Worm (Caenorhabditis elegans) whole organism, L1 larva: Measurements from ENCODE around the gene F11G11.13.

ENCODE experiments used
- C04F5.9 ChIP-seq: sonication (generic microtip); optimal IDR thresholded peaks from 2 replicates; lab custom pipeline; 2016; ENCODE audit warnings: missing genetic modification characterization, missing compliant biosample characterization
- F16B12.6 ChIP-seq: fragments of 150-350 bp; optimal IDR thresholded peaks from 2 replicates; lab custom pipeline; 2014; ENCODE audit warnings: missing biosample characterization, missing genetic modification characterization
- Y116A8C.19 ChIP-seq: sonication (generic microtip); optimal IDR thresholded peaks from 2 replicates; lab custom pipeline; 2016; ENCODE audit warnings: missing compliant biosample characterization, missing genetic modification characterization, borderline replicate concordance
- ama-1 ChIP-seq: fragments of 150-350 bp; optimal IDR thresholded peaks from 2 replicates; lab custom pipeline; 2014
- ceh-63 ChIP-seq: fragments of 200-800 bp; sonication (Bioruptor generic); optimal IDR thresholded peaks from 2 replicates; lab custom pipeline; 2018; ENCODE audit warnings: mild to moderate bottlenecking, missing genetic modification characterization, missing compliant biosample characterization
- ceh-82 ChIP-seq, 3 experiments: fragments of 150-350 bp in 1 of 3; sonication (generic microtip) in 2 of 3; optimal IDR thresholded peaks; 2 replicates each; lab custom pipeline; 2014 to 2017; ENCODE audit warnings: missing biosample characterization in 3 of 3, missing genetic modification characterization in 3 of 3
- dpl-1 ChIP-seq, 3 experiments: fragments of 150-350 bp in 2 of 3; sonication (generic microtip) in 1 of 3; optimal IDR thresholded peaks; 2 replicates each; lab custom pipeline; 2014 to 2017; ENCODE audit warnings: missing biosample characterization in 3 of 3, missing genetic modification characterization in 3 of 3, missing genetic modification reagents in 3 of 3
- dsc-1 ChIP-seq: sonication (generic microtip); optimal IDR thresholded peaks from 2 replicates; lab custom pipeline; 2016; ENCODE audit warnings: mild to moderate bottlenecking, missing genetic modification characterization, missing compliant biosample characterization
- efl-1 ChIP-seq, 4 experiments: fragments of 150-350 bp; optimal IDR thresholded peaks in 3 of 4; peaks in 1 of 4; 1 replicate in 1 of 4; 2 replicates in 3 of 4; lab custom pipeline; 2014; ENCODE audit warnings: missing biosample characterization in 2 of 4, missing genetic modification characterization in 2 of 4, missing genetic modification reagents in 2 of 4
- egl-27 ChIP-seq, 2 experiments: fragments of 150-350 bp in 1 of 2; sonication (generic microtip); optimal IDR thresholded peaks; 3 replicates each; lab custom pipeline; 2017 to 2018; ENCODE audit warnings: missing biosample characterization in 2 of 2, missing genetic modification characterization in 2 of 2, missing genetic modification reagents in 2 of 2
- elt-2 ChIP-seq: sonication (generic microtip); optimal IDR thresholded peaks from 2 replicates; lab custom pipeline; 2016; ENCODE audit warnings: missing genetic modification characterization, mild to moderate bottlenecking, inconsistent platforms, missing compliant biosample characterization, missing genetic modification reagents
- fkh-10 ChIP-seq: sonication (generic microtip); optimal IDR thresholded peaks from 2 replicates; lab custom pipeline; 2017; ENCODE audit warnings: missing biosample characterization, missing genetic modification reagents, missing genetic modification characterization
- fkh-8 ChIP-seq: sonication (generic microtip); optimal IDR thresholded peaks from 2 replicates; lab custom pipeline; 2016; ENCODE audit warnings: mild to moderate bottlenecking, missing genetic modification characterization, missing compliant biosample characterization
- grh-1 ChIP-seq: fragments of 200-800 bp; sonication (Bioruptor generic); IDR thresholded peaks from 2 replicates; pipeline ENCODE4 v1.3.6; 2022; ENCODE audit warnings: missing genetic modification reagents, missing genetic modification characterization, missing compliant biosample characterization
- hpl-2 ChIP-seq: fragments of 150-350 bp; optimal IDR thresholded peaks from 2 replicates; lab custom pipeline; 2014; ENCODE audit warnings: missing biosample characterization, missing genetic modification reagents, missing genetic modification characterization
- irx-1 ChIP-seq: sonication (generic microtip); optimal IDR thresholded peaks from 2 replicates; lab custom pipeline; 2016; ENCODE audit warnings: missing genetic modification characterization, missing compliant biosample characterization
- jun-1 ChIP-seq: fragments of 150-350 bp; optimal IDR thresholded peaks from 2 replicates; lab custom pipeline; 2014; ENCODE audit warnings: missing biosample characterization, missing genetic modification reagents, missing genetic modification characterization
- lin-15B ChIP-seq: fragments of 150-350 bp; sonication (generic microtip); optimal IDR thresholded peaks from 3 replicates; lab custom pipeline; 2014; ENCODE audit warnings: missing biosample characterization, missing genetic modification characterization
- lin-39 ChIP-seq: fragments of 150-350 bp; optimal IDR thresholded peaks from 2 replicates; lab custom pipeline; 2014; ENCODE audit warnings: missing biosample characterization, missing genetic modification reagents, missing genetic modification characterization
- lsy-2 ChIP-seq, 2 experiments: fragments of 150-350 bp; optimal IDR thresholded peaks; 2 replicates each; lab custom pipeline; 2014; ENCODE audit warnings: missing biosample characterization in 2 of 2, missing genetic modification characterization in 2 of 2
- mdl-1 ChIP-seq, 2 experiments: fragments of 150-350 bp; optimal IDR thresholded peaks; 2 replicates each; lab custom pipeline; 2014 to 2017; ENCODE audit warnings: missing biosample characterization in 2 of 2, missing genetic modification characterization in 2 of 2, inconsistent platforms in 1 of 2
- nhr-11 ChIP-seq: fragments of 150-350 bp; optimal IDR thresholded peaks from 2 replicates; lab custom pipeline; 2014; ENCODE audit warnings: missing biosample characterization, missing genetic modification characterization
- nhr-12 ChIP-seq: sonication (generic microtip); optimal IDR thresholded peaks from 2 replicates; lab custom pipeline; 2017; ENCODE audit warnings: missing biosample characterization, missing genetic modification characterization
- nhr-19 ChIP-seq: fragments of 200-800 bp; sonication (Bioruptor generic); conservative IDR thresholded peaks from 2 replicates; pipeline ENCODE4 v1.3.6; 2022; ENCODE audit warnings: missing genetic modification characterization, missing compliant biosample characterization
- nhr-237 ChIP-seq: fragments of 150-350 bp; optimal IDR thresholded peaks from 2 replicates; lab custom pipeline; 2014; ENCODE audit warnings: missing biosample characterization, missing genetic modification characterization
- nhr-28 ChIP-seq: fragments of 150-350 bp; optimal IDR thresholded peaks from 2 replicates; lab custom pipeline; 2014; ENCODE audit warnings: missing biosample characterization, missing genetic modification characterization
- nhr-47 ChIP-seq: sonication (generic microtip); optimal IDR thresholded peaks from 2 replicates; lab custom pipeline; 2016; ENCODE audit warnings: mild to moderate bottlenecking, missing genetic modification characterization, moderate library complexity, missing compliant biosample characterization
- nhr-77 ChIP-seq: fragments of 150-350 bp; optimal IDR thresholded peaks from 2 replicates; lab custom pipeline; 2014; ENCODE audit warnings: missing biosample characterization, missing genetic modification characterization
- nhr-85 ChIP-seq: sonication (generic microtip); peaks from one replicate; lab custom pipeline; 2016; ENCODE audit warnings: missing genetic modification characterization, inconsistent platforms, missing compliant biosample characterization
- pag-3 ChIP-seq: sonication (generic microtip); optimal IDR thresholded peaks from 2 replicates; lab custom pipeline; 2017; ENCODE audit warnings: missing genetic modification characterization, mild to moderate bottlenecking, missing compliant biosample characterization, antibody characterized with exemption, borderline replicate concordance; ENCODE audit not compliant: insufficient read depth
- pqm-1 ChIP-seq: sonication (generic microtip); optimal IDR thresholded peaks from 3 replicates; lab custom pipeline; 2017; ENCODE audit warnings: missing biosample characterization, missing genetic modification characterization
- skn-1 ChIP-seq: fragments of 150-350 bp; optimal IDR thresholded peaks from 2 replicates; lab custom pipeline; 2014; ENCODE audit warnings: missing biosample characterization, missing genetic modification characterization
- snu-23 ChIP-seq: sonication (generic microtip); optimal IDR thresholded peaks from 2 replicates; lab custom pipeline; 2016; ENCODE audit warnings: missing genetic modification characterization, missing compliant biosample characterization
- sox-4 ChIP-seq: sonication (generic microtip); optimal IDR thresholded peaks from 2 replicates; lab custom pipeline; 2016; ENCODE audit warnings: missing genetic modification characterization, missing compliant biosample characterization
- sptf-1 ChIP-seq: fragments of 150-350 bp; optimal IDR thresholded peaks from 2 replicates; lab custom pipeline; 2014; ENCODE audit warnings: missing biosample characterization, missing genetic modification characterization
- sup-37 ChIP-seq: fragments of 200-800 bp; sonication (Bioruptor generic); optimal IDR thresholded peaks from 2 replicates; lab custom pipeline; 2018; ENCODE audit warnings: mild to moderate bottlenecking, missing genetic modification characterization, missing compliant biosample characterization
- swsn-7 ChIP-seq: sonication (generic microtip); optimal IDR thresholded peaks from 2 replicates; lab custom pipeline; 2016; ENCODE audit warnings: missing genetic modification characterization, missing compliant biosample characterization
- tbx-2 ChIP-seq: sonication (generic microtip); optimal IDR thresholded peaks from 2 replicates; lab custom pipeline; 2016; ENCODE audit warnings: missing genetic modification characterization, missing compliant biosample characterization
- unc-130 ChIP-seq: fragments of 150-350 bp; optimal IDR thresholded peaks from 2 replicates; lab custom pipeline; 2017; ENCODE audit warnings: missing biosample characterization, missing genetic modification characterization, inconsistent platforms
- unc-62 ChIP-seq: fragments of 150-350 bp; optimal IDR thresholded peaks from 2 replicates; lab custom pipeline; 2014; ENCODE audit warnings: missing biosample characterization, missing genetic modification reagents, missing genetic modification characterization
- vab-15 ChIP-seq: sonication (generic microtip); optimal IDR thresholded peaks from 2 replicates; lab custom pipeline; 2017; ENCODE audit warnings: missing genotype, mild to moderate bottlenecking, missing genetic modification characterization, missing compliant biosample characterization
- xbp-1 ChIP-seq: sonication (generic microtip); optimal IDR thresholded peaks from 2 replicates; lab custom pipeline; 2016; ENCODE audit warnings: missing genetic modification characterization, missing compliant biosample characterization
- zip-4 ChIP-seq: fragments of 200-800 bp; sonication (Bioruptor generic); optimal IDR thresholded peaks from 2 replicates; lab custom pipeline; 2018; ENCODE audit warnings: mild to moderate bottlenecking, missing genetic modification characterization, moderate library complexity, missing compliant biosample characterization
- ztf-11 ChIP-seq, 2 experiments: sonication (generic microtip); optimal IDR thresholded peaks; 2 replicates each; lab custom pipeline; 2016 to 2017; ENCODE audit warnings: missing genetic modification characterization in 2 of 2, missing biosample characterization in 1 of 2, missing compliant biosample characterization in 1 of 2
- ztf-4 ChIP-seq: fragments of 150-350 bp; optimal IDR thresholded peaks from 2 replicates; lab custom pipeline; 2014; ENCODE audit warnings: missing biosample characterization, missing genetic modification characterization

F11G11.13 gene

ce11 chrII:4851594-4852106 lies 24.3 kb downstream of the F11G11.13 start, which contains the start of gene dnj-9 (continued):
- peak; percentile 97 for TF ChIP-seq dsc-1 (tag; lab: Kevin White, UChicago)
- peak; percentile 97 for TF ChIP-seq nhr-47
- peak; percentile 97 for TF ChIP-seq lin-39 (tag; lab: Kevin White, UChicago)
- no peak for TF ChIP-seq egl-27 (tag; optimal IDR thresholded peaks at IDR 0.05; lab: Kevin White, UChicago)
- TF ChIP-seq nhr-85 (tag; lab: Kevin White, UChicago), result peak; percentile 97
- peak; percentile 97 for TF ChIP-seq snu-23 (GFP tag; lab: Kevin White, UChicago)
- peak; percentile 65 for TF ChIP-seq nhr-237 (tag; lab: Kevin White, UChicago)
- peak; percentile 87 for TF ChIP-seq ama-1 (lab: Kevin White, UChicago)
- peak; percentile 86 for TF ChIP-seq fkh-10 (GFP tag; lab: Kevin White, UChicago)
- TF ChIP-seq ztf-11 (tag; optimal IDR thresholded peaks at IDR 0.05; lab: Kevin White, UChicago), result peak in 1 of 2 experiments; percentile 90
- peak; percentile 97 for TF ChIP-seq tbx-2
- peak; percentile 92 for TF ChIP-seq jun-1 (tag; lab: Kevin White, UChicago)
- TF ChIP-seq ceh-82 (tag; optimal IDR thresholded peaks at IDR 0.05; lab: Kevin White, UChicago), result peak; percentile 95 to 96 (median 96)
- peak; percentile 88 for TF ChIP-seq nhr-11 (tag; lab: Kevin White, UChicago)
- TF ChIP-seq fkh-8 (tag; lab: Kevin White, UChicago), result peak; percentile 92
- peak; percentile 97 for TF ChIP-seq swsn-7 (tag; lab: Kevin White, UChicago)
- peak; percentile 98 for TF ChIP-seq elt-2 (tag; lab: Kevin White, UChicago)
- peak; percentile 93 for TF ChIP-seq C04F5.9 (tag; lab: Kevin White, UChicago)
- no peak for TF ChIP-seq pqm-1
- TF ChIP-seq dpl-1 (GFP tag; optimal IDR thresholded peaks at IDR 0.05; lab: Kevin White, UChicago), result peak; percentile 99
- TF ChIP-seq nhr-19 (GFP tag; lab: Robert Waterston, UW), result peak; percentile 96
- peak; percentile 84 for TF ChIP-seq ztf-4 (tag; lab: Kevin White, UChicago)
- peak; percentile 29 for TF ChIP-seq hpl-2 (GFP tag; lab: Kevin White, UChicago)
- TF ChIP-seq nhr-77 (tag; lab: Kevin White, UChicago), result peak; percentile 88
- peak; percentile 24 for TF ChIP-seq nhr-12
- TF ChIP-seq skn-1 (tag; lab: Kevin White, UChicago), result peak; percentile 88
- TF ChIP-seq grh-1 (GFP tag; lab: Robert Waterston, UW), result peak; percentile 95
- no peak for TF ChIP-seq sptf-1 (tag; lab: Kevin White, UChicago)
- peak; percentile 97 for TF ChIP-seq unc-130 (tag; lab: Kevin White, UChicago)
- TF ChIP-seq xbp-1, result peak; percentile 96
- peak; percentile 45 for TF ChIP-seq vab-15 (tag; lab: Kevin White, UChicago)
- TF ChIP-seq lsy-2 (tag; optimal IDR thresholded peaks at IDR 0.05; lab: Kevin White, UChicago), result peak; percentile 95 to 96
- no peak for TF ChIP-seq unc-62
- no peak for TF ChIP-seq ceh-63 (GFP tag; lab: Kevin White, UChicago)
- TF ChIP-seq nhr-28 (tag; lab: Kevin White, UChicago), result peak; percentile 44
- TF ChIP-seq mdl-1 (tag; optimal IDR thresholded peaks at IDR 0.05; lab: Kevin White, UChicago), result peak in 1 of 2 experiments; percentile 78
- no peak for TF ChIP-seq Y116A8C.19 (tag; lab: Kevin White, UChicago)
- TF ChIP-seq sox-4, result peak; percentile 93
- peak; percentile 93 for TF ChIP-seq irx-1 (tag; lab: Kevin White, UChicago)
- peak; percentile 89 for TF ChIP-seq zip-4 (GFP tag; lab: Kevin White, UChicago)
- peak; percentile 72 for TF ChIP-seq F16B12.6 (tag; lab: Kevin White, UChicago)
- TF ChIP-seq lin-15B (tag; lab: Kevin White, UChicago), result peak; percentile 91
- peak; percentile 86 for TF ChIP-seq sup-37 (GFP tag; lab: Kevin White, UChicago)
- peak; percentile 91 to 99 for TF ChIP-seq efl-1 (optimal IDR thresholded peaks at IDR 0.05; lab: Kevin White, UChicago)
- peak; percentile 99 to 100 for TF ChIP-seq efl-1 (GFP tag; optimal IDR thresholded peaks at IDR 0.05 in 1 of 2; lab: Kevin White, UChicago)
- TF ChIP-seq pag-3 (tag; lab: Kevin White, UChicago), result peak; percentile 32
